Fruit fly (Drosophila melanogaster) whole organism, embryonic: Measurements from ENCODE around the gene mh.

Source experiments
- Abd-B ChIP-seq: fragments of 200-800 bp; sonication (Bioruptor generic); optimal IDR thresholded peaks from 2 replicates; lab custom pipeline; 2018; ENCODE audit warnings: missing biosample characterization, mild to moderate bottlenecking, missing genetic modification characterization, moderate library complexity
- BtbVII ChIP-seq: fragments of 200-800 bp; sonication (Bioruptor generic); optimal IDR thresholded peaks from 3 replicates; lab custom pipeline; 2017; ENCODE audit warnings: missing biosample characterization, mild to moderate bottlenecking, missing genetic modification characterization
- CG10274 ChIP-seq: fragments of 200-800 bp; sonication (Bioruptor generic); optimal IDR thresholded peaks from 3 replicates; lab custom pipeline; 2017; ENCODE audit warnings: missing biosample characterization, mild to moderate bottlenecking, missing genetic modification characterization
- CG10321 ChIP-seq: fragments of 200-800 bp; sonication (Bioruptor generic); IDR thresholded peaks from 2 replicates; pipeline ENCODE4 v1.3.6; 2022; ENCODE audit warnings: missing biosample characterization, missing genetic modification characterization
- CG10366 ChIP-seq: fragments of 200-800 bp; sonication (Bioruptor generic); IDR thresholded peaks from 2 replicates; pipeline ENCODE4 v1.3.6; 2022; ENCODE audit warnings: missing biosample characterization, missing genetic modification characterization
- CG11398 ChIP-seq: fragments of 200-800 bp; sonication (Bioruptor generic); optimal IDR thresholded peaks from 2 replicates; lab custom pipeline; 2016; ENCODE audit warnings: missing biosample characterization, missing genetic modification characterization
- CG11504 ChIP-seq: fragments of 200-800 bp; sonication (Bioruptor generic); optimal IDR thresholded peaks from 3 replicates; lab custom pipeline; 2019; ENCODE audit warnings: missing biosample characterization, mild to moderate bottlenecking, missing genetic modification characterization, moderate library complexity
- CG12155 ChIP-seq: fragments of 200-800 bp; sonication (Bioruptor generic); optimal IDR thresholded peaks from 3 replicates; lab custom pipeline; 2016; ENCODE audit warnings: missing biosample characterization, missing genetic modification characterization
- CG12659 ChIP-seq: fragments of 200-800 bp; sonication (Bioruptor generic); optimal IDR thresholded peaks from 3 replicates; lab custom pipeline; 2017; ENCODE audit warnings: mild to moderate bottlenecking, missing biosample characterization, missing genetic modification reagents, missing genetic modification characterization
- CG14667 ChIP-seq: fragments of 200-800 bp; sonication (Bioruptor generic); IDR thresholded peaks from 2 replicates; pipeline ENCODE4 v1.3.6; 2022; ENCODE audit warnings: missing biosample characterization, missing genetic modification characterization
- CG17186 ChIP-seq: fragments of 200-800 bp; sonication (Bioruptor generic); optimal IDR thresholded peaks from 3 replicates; lab custom pipeline; 2017; ENCODE audit warnings: missing biosample characterization, missing genetic modification reagents, missing genetic modification characterization
- CG17328 ChIP-seq: fragments of 200-800 bp; sonication (Bioruptor generic); IDR thresholded peaks from 2 replicates; pipeline ENCODE4 v1.3.6; 2022; ENCODE audit warnings: missing biosample characterization, missing genetic modification characterization
- CG2712 ChIP-seq: fragments of 200-800 bp; optimal IDR thresholded peaks from 3 replicates; lab custom pipeline; 2019; ENCODE audit warnings: missing biosample characterization, mild to moderate bottlenecking, missing genetic modification characterization, moderate library complexity
- CG30403 ChIP-seq: fragments of 200-800 bp; sonication (Bioruptor generic); optimal IDR thresholded peaks from 3 replicates; lab custom pipeline; 2016; ENCODE audit warnings: missing biosample characterization, missing genetic modification characterization
- CG31441 ChIP-seq: fragments of 200-800 bp; sonication (Bioruptor generic); IDR thresholded peaks from 2 replicates; pipeline ENCODE4 v1.3.6; 2022; ENCODE audit warnings: missing biosample characterization, missing genetic modification characterization
- CG32532 ChIP-seq: fragments of 200-800 bp; sonication (Bioruptor generic); IDR thresholded peaks from 2 replicates; pipeline ENCODE4 v1.3.6; 2022; ENCODE audit warnings: missing biosample characterization, missing genetic modification characterization
- CG3281 ChIP-seq: fragments of 200-800 bp; sonication (Bioruptor generic); optimal IDR thresholded peaks from 3 replicates; lab custom pipeline; 2017; ENCODE audit warnings: missing biosample characterization, mild to moderate bottlenecking, missing genetic modification characterization
- CG34422 ChIP-seq: fragments of 200-800 bp; sonication (Bioruptor generic); IDR thresholded peaks from 3 replicates; pipeline ENCODE4 v1.3.6; 2022; ENCODE audit warnings: missing biosample characterization, missing genetic modification characterization
- CG4820 ChIP-seq: fragments of 200-800 bp; sonication (Bioruptor generic); optimal IDR thresholded peaks from 3 replicates; lab custom pipeline; 2016; ENCODE audit warnings: missing biosample characterization, missing genetic modification characterization
- CG5245 ChIP-seq: fragments of 200-800 bp; sonication (Bioruptor generic); optimal IDR thresholded peaks from 3 replicates; lab custom pipeline; 2016; ENCODE audit warnings: missing biosample characterization, missing genetic modification characterization
- CG6765 ChIP-seq: fragments of 200-800 bp; sonication (Bioruptor generic); optimal IDR thresholded peaks from 3 replicates; lab custom pipeline; 2017; ENCODE audit warnings: missing biosample characterization, mild to moderate bottlenecking, missing genetic modification characterization
- CG6791 ChIP-seq: fragments of 200-800 bp; sonication (Bioruptor generic); IDR thresholded peaks from 3 replicates; pipeline ENCODE4 v1.3.6; 2022; ENCODE audit warnings: missing biosample characterization, missing genetic modification characterization; ENCODE audit not compliant: partially characterized antibody
- CG7786 ChIP-seq: fragments of 200-800 bp; sonication (Bioruptor generic); optimal IDR thresholded peaks from 2 replicates; lab custom pipeline; 2016; ENCODE audit warnings: missing biosample characterization, missing genetic modification characterization
- Dp ChIP-seq: fragments of 200-800 bp; sonication (Bioruptor generic); optimal IDR thresholded peaks from 2 replicates; lab custom pipeline; 2018; ENCODE audit warnings: missing biosample characterization, mild to moderate bottlenecking, missing genetic modification characterization, moderate library complexity
- Drgx ChIP-seq: fragments of 200-800 bp; sonication (Bioruptor generic); IDR thresholded peaks from 2 replicates; pipeline ENCODE4 v1.3.6; 2022; ENCODE audit warnings: missing biosample characterization, missing genetic modification characterization
- E2f1 ChIP-seq: fragments of 200-800 bp; sonication (Bioruptor generic); IDR thresholded peaks from 2 replicates; pipeline ENCODE4 v1.3.6; 2022; ENCODE audit warnings: missing biosample characterization, missing genetic modification characterization
- HLH3B ChIP-seq: fragments of 200-800 bp; sonication (Bioruptor generic); IDR thresholded peaks from 2 replicates; pipeline ENCODE4 v1.3.6; 2022; ENCODE audit warnings: missing biosample characterization, missing genetic modification characterization
- Hr78 ChIP-seq, 2 experiments: fragments of 200-800 bp in 1 of 2; fragments of >200 bp in 1 of 2; sonication (Bioruptor generic) in 1 of 2; optimal IDR thresholded peaks; 2 replicates each; lab custom pipeline; 2017 to 2019; ENCODE audit warnings: missing biosample characterization in 2 of 2, missing genetic modification characterization in 2 of 2, mild to moderate bottlenecking in 1 of 2, moderate library complexity in 1 of 2
- Neu2 ChIP-seq: fragments of 200-800 bp; sonication (Bioruptor generic); optimal IDR thresholded peaks from 3 replicates; lab custom pipeline; 2016; ENCODE audit warnings: missing biosample characterization, missing genetic modification characterization, borderline replicate concordance
- Nf-YB ChIP-seq: fragments of 200-800 bp; sonication (Bioruptor generic); optimal IDR thresholded peaks from 3 replicates; lab custom pipeline; 2019; ENCODE audit warnings: missing biosample characterization, mild to moderate bottlenecking, missing genetic modification characterization, moderate library complexity
- Oaz ChIP-seq: fragments of 200-800 bp; sonication (Bioruptor generic); IDR thresholded peaks from 2 replicates; pipeline ENCODE4 v1.3.6; 2022; ENCODE audit warnings: missing biosample characterization, missing genetic modification characterization
- Sry-δ ChIP-seq: fragments of 200-800 bp; sonication (Bioruptor generic); optimal IDR thresholded peaks from 2 replicates; lab custom pipeline; 2016; ENCODE audit warnings: missing biosample characterization, missing genetic modification characterization
- ara ChIP-seq: fragments of 200-800 bp; sonication (Bioruptor generic); IDR thresholded peaks from 2 replicates; pipeline ENCODE4 v1.3.6; 2022; ENCODE audit warnings: missing biosample characterization, missing genetic modification characterization
- bab2 ChIP-seq: fragments of 200-800 bp; sonication (Bioruptor generic); optimal IDR thresholded peaks from 2 replicates; lab custom pipeline; 2016; ENCODE audit warnings: missing biosample characterization, missing genetic modification characterization
- chinmo ChIP-seq: fragments of 200-800 bp; sonication (Bioruptor generic); IDR thresholded peaks from 4 replicates; pipeline ENCODE4 v1.3.6; 2022; ENCODE audit warnings: missing biosample characterization, missing genetic modification characterization; ENCODE audit not compliant: partially characterized antibody
- da ChIP-seq: fragments of 200-800 bp; sonication (Bioruptor generic); optimal IDR thresholded peaks from 2 replicates; lab custom pipeline; 2016; ENCODE audit warnings: missing biosample characterization, missing genetic modification characterization
- dan ChIP-seq: fragments of 200-800 bp; sonication (Bioruptor generic); IDR thresholded peaks from 2 replicates; pipeline ENCODE4 v1.3.6; 2022; ENCODE audit warnings: missing biosample characterization, missing genetic modification characterization
- danr ChIP-seq: fragments of 200-800 bp; sonication (Bioruptor generic); IDR thresholded peaks from 2 replicates; pipeline ENCODE4 v1.3.6; 2022; ENCODE audit warnings: missing biosample characterization, missing genetic modification characterization
- exex ChIP-seq: fragments of 200-800 bp; sonication (Bioruptor generic); optimal IDR thresholded peaks from 4 replicates; lab custom pipeline; 2018; ENCODE audit warnings: missing biosample characterization, mild to moderate bottlenecking, missing genetic modification characterization, moderate library complexity
- insv ChIP-seq, 2 experiments: fragments of 200-800 bp; sonication (Bioruptor generic); optimal IDR thresholded peaks; 3 replicates each; lab custom pipeline; 2016 to 2018; ENCODE audit warnings: missing biosample characterization in 2 of 2, missing genetic modification characterization in 2 of 2
- lilli ChIP-seq: fragments of 200-800 bp; sonication (Bioruptor generic); optimal IDR thresholded peaks from 3 replicates; lab custom pipeline; 2016; ENCODE audit warnings: missing biosample characterization, missing genetic modification characterization
- maf-S ChIP-seq: fragments of 200-800 bp; sonication (Bioruptor generic); optimal IDR thresholded peaks from 2 replicates; lab custom pipeline; 2016; ENCODE audit warnings: missing biosample characterization, missing genetic modification characterization
- nau ChIP-seq: fragments of 200-800 bp; sonication (Bioruptor generic); optimal IDR thresholded peaks from 3 replicates; lab custom pipeline; 2017; ENCODE audit warnings: missing biosample characterization, mild to moderate bottlenecking, missing genetic modification characterization, missing genetic modification reagents
- prd ChIP-seq, 3 experiments: fragments of >200 bp in 2 of 3; fragments of 200-800 bp in 1 of 3; sonication (Bioruptor generic) in 1 of 3; optimal IDR thresholded peaks in 2 of 3; IDR thresholded peaks in 1 of 3; 2 replicates in 2 of 3; 3 replicates in 1 of 3; pipeline versions ENCODE4 v1.3.6 to Lab custom; 2017 to 2022; ENCODE audit warnings: missing biosample characterization in 1 of 3, missing genetic modification characterization in 1 of 3
- sc ChIP-seq, 3 experiments: fragments of >200 bp in 2 of 3; fragments of 200-800 bp in 1 of 3; sonication (Bioruptor generic) in 1 of 3; optimal IDR thresholded peaks; 2 replicates in 2 of 3; 3 replicates in 1 of 3; lab custom pipeline; 2017; ENCODE audit warnings: mild to moderate bottlenecking in 1 of 3, missing biosample characterization in 1 of 3, missing genetic modification characterization in 1 of 3, missing genetic modification reagents in 1 of 3
- sens ChIP-seq: fragments of 200-800 bp; sonication (Bioruptor generic); peaks from one replicate; lab custom pipeline; 2016; ENCODE audit warnings: missing biosample characterization, missing genetic modification characterization
- sim ChIP-seq: fragments of 200-800 bp; sonication (Bioruptor generic); IDR thresholded peaks from 2 replicates; pipeline ENCODE4 v1.3.6; 2022; ENCODE audit warnings: missing biosample characterization, missing genetic modification characterization
- slbo ChIP-seq: fragments of 200-800 bp; sonication (Bioruptor generic); IDR thresholded peaks from 2 replicates; pipeline ENCODE4 v1.3.6; 2022; ENCODE audit warnings: missing biosample characterization, missing genetic modification characterization
- ssp ChIP-seq: fragments of 200-800 bp; sonication (Bioruptor generic); IDR thresholded peaks from 2 replicates; pipeline ENCODE4 v1.3.6; 2022; ENCODE audit warnings: missing biosample characterization, missing genetic modification characterization
- yki ChIP-seq: fragments of >200 bp; optimal IDR thresholded peaks from 3 replicates; lab custom pipeline; 2018

Gene mh

dm6 chrX:15453121-15453520 lies 22.1 kb downstream of the mh start, which contains the start of gene CG11655 (continued):
- TF ChIP-seq Abd-B (GFP tag; lab: Kevin White, UChicago) (peak; percentile 33), Sry-δ (GFP tag; lab: Kevin White, UChicago) (no peak), CG32532 (GFP tag; lab: Robert Waterston, UW) (0 out of 2 replicates have a peak, but pooled peaks have one; percentile 16), CG10321 (GFP tag; lab: Robert Waterston, UW) (peak; percentile 92), bab2 (GFP tag; lab: Kevin White, UChicago) (no peak), chinmo (GFP tag; lab: Robert Waterston, UW) (0 out of 4 replicates have a peak, but pooled peaks have one; percentile 52), CG6765 (no peak), Oaz (GFP tag; lab: Robert Waterston, UW) (no peak), E2f1 (peak; percentile 28; the same call in 1 of the 2 replicates), CG11398 (GFP tag; lab: Kevin White, UChicago) (no peak), dan (GFP tag; lab: Robert Waterston, UW) (no peak), CG6791 (GFP tag; lab: Robert Waterston, UW) (peak; percentile 49; the same call in 1 of the 3 replicates), BtbVII (GFP tag; lab: Kevin White, UChicago) (no peak), CG17328 (GFP tag; lab: Robert Waterston, UW) (0 out of 2 replicates have a peak, but pooled peaks have one; percentile 46), CG7786 (no peak), CG30403 (GFP tag; lab: Kevin White, UChicago) (peak; percentile 27), Nf-YB (GFP tag; lab: Kevin White, UChicago) (peak; percentile 26), CG14667 (GFP tag; lab: Robert Waterston, UW) (no peak), CG31441 (GFP tag; lab: Robert Waterston, UW) (peak; percentile 38; the same call in 1 of the 2 replicates), HLH3B (GFP tag; lab: Robert Waterston, UW) (0 out of 2 replicates have a peak, but pooled peaks have one; percentile 13), CG10274 (GFP tag; lab: Kevin White, UChicago) (peak; percentile 99), Drgx (GFP tag; lab: Robert Waterston, UW) (peak; percentile 12; the same call in 1 of the 2 replicates), prd (optimal IDR thresholded peaks at IDR 0.05; lab: Kevin White, UChicago) (no peak), prd (GFP tag; IDR thresholded peaks at IDR 0.05; lab: Robert Waterston, UW) (peak; percentile 69; the same call in 2 of the 3 replicates), ara (GFP tag; lab: Robert Waterston, UW) (peak; percentile 47; the same call in 1 of the 2 replicates), insv (GFP tag; optimal IDR thresholded peaks at IDR 0.05; lab: Kevin White, UChicago) (peak in 1 of 2 experiments; percentile 89), CG2712 (tag; lab: Kevin White, UChicago) (peak; percentile 46), sens (GFP tag; lab: Kevin White, UChicago) (peak; percentile 84), CG10366 (no peak; the same call in 1 of the 2 replicates), CG34422 (GFP tag; lab: Robert Waterston, UW) (0 out of 3 replicates have a peak, but pooled peaks have one; percentile 21), slbo (peak; percentile 64), sc (optimal IDR thresholded peaks at IDR 0.05; lab: Kevin White, UChicago) (no peak), sc (GFP tag; optimal IDR thresholded peaks at IDR 0.05; lab: Kevin White, UChicago) (no peak), CG17186 (GFP tag; lab: Kevin White, UChicago) (no peak), CG3281 (no peak), da (GFP tag; lab: Kevin White, UChicago) (no peak), Neu2 (no peak), CG4820 (GFP tag; lab: Kevin White, UChicago) (no peak), lilli (peak; percentile 33), maf-S (no peak), sim (GFP tag; lab: Robert Waterston, UW) (peak; percentile 35; the same call in 1 of the 2 replicates), CG11504 (tag; lab: Kevin White, UChicago) (no peak), danr (GFP tag; lab: Robert Waterston, UW) (0 out of 2 replicates have a peak, but pooled peaks have one; percentile 24), ssp (GFP tag; lab: Robert Waterston, UW) (no peak), CG12659 (GFP tag; lab: Kevin White, UChicago) (peak; percentile 29), CG12155 (peak; percentile 3), Hr78 (GFP tag; optimal IDR thresholded peaks at IDR 0.05; lab: Kevin White, UChicago) (no peak), Dp (GFP tag; lab: Kevin White, UChicago) (no peak), yki (lab: Kevin White, UChicago) (no peak), exex (tag; lab: Kevin White, UChicago) (no peak), CG5245 (GFP tag; lab: Kevin White, UChicago) (no peak), nau (GFP tag; lab: Kevin White, UChicago) (no peak)
